Worm (Caenorhabditis elegans): ENCODE data around the gene irg-6.

irg-6 gene

DNA sequence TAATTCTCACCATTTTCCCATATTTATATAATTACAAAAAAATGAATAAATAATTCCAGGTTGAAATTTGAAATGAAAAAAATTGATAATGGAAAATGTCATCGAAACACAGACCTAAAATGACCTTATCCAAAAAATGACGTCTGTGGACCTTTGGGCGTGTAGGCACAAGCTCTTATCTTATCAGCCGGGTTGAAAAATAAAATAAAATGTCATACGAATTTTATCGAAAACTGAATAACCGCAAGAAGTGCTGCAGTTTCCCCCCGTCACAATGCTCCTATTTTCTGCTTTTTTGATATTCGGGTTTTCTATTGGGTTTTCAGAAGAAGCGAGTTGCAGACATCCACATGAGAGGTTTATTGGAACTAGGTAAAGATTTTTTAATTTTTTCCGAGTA, 48.9 kb downstream of the irg-6 start, which contains the start of gene clec-186:
clec-186 (plus strand) TSS at position 226 of the 400 bp plus-strand sequence.
- TF ChIP-seq egl-43 (GFP tag; IDR thresholded peaks at IDR 0.05) (no peak), nhr-28 (tag; optimal IDR thresholded peaks at IDR 0.05) (peak; percentile 77), pha-4 (GFP tag; IDR thresholded peaks at IDR 0.05) (no peak), pha-4 (tag; optimal IDR thresholded peaks at IDR 0.05) (no peak), Y105C5A.15 (GFP tag; IDR thresholded peaks at IDR 0.05) (no peak), nhr-48 (tag; optimal IDR thresholded peaks at IDR 0.05) (peak; percentile 49), jun-1 (tag; optimal IDR thresholded peaks at IDR 0.05) (no peak), skn-1 (tag; optimal IDR thresholded peaks at IDR 0.05) (no peak), T26A8.4 (GFP tag; IDR thresholded peaks at IDR 0.05) (no peak), daf-12 (tag; optimal IDR thresholded peaks at IDR 0.05) (no peak), nhr-102 (tag; optimal IDR thresholded peaks at IDR 0.05) (no peak), F37D6.2 (tag; optimal IDR thresholded peaks at IDR 0.05) (no peak), nhr-25 (tag; optimal IDR thresholded peaks at IDR 0.05; ENCODE audit: borderline replicate concordance, insufficient read depth) (no peak), nhr-11 (tag; optimal IDR thresholded peaks at IDR 0.05) (no peak), F49E8.2 (tag; optimal IDR thresholded peaks at IDR 0.05; ENCODE audit: borderline replicate concordance) (no peak), tra-1 (GFP tag; IDR thresholded peaks at IDR 0.05) (peak; percentile 36; the same call in 1 of the 2 replicates), ztf-11 (tag; optimal IDR thresholded peaks at IDR 0.05) (no peak), gei-8 (GFP tag; optimal IDR thresholded peaks at IDR 0.05) (no peak), hlh-30 (tag; optimal IDR thresholded peaks at IDR 0.05; ENCODE audit: insufficient read depth) (peak; percentile 15), Y75B8A.6 (GFP tag; IDR thresholded peaks at IDR 0.05) (no peak), ceh-20 (GFP tag; IDR thresholded peaks at IDR 0.05) (no peak), vab-7 (GFP tag; IDR thresholded peaks at IDR 0.05) (no peak), unc-62 (GFP tag; optimal IDR thresholded peaks at IDR 0.05 in 1 of 2) (peak in 1 of 2 experiments; percentile 85), unc-62 (tag; optimal IDR thresholded peaks at IDR 0.05) (no peak), zfp-3 (GFP tag; conservative IDR thresholded peaks at IDR 0.05) (no peak), aha-1 (tag) (no peak), ZK337.2 (GFP tag; IDR thresholded peaks at IDR 0.05) (no peak), rbr-2 (tag; optimal IDR thresholded peaks at IDR 0.05) (no peak), nhr-77 (tag; optimal IDR thresholded peaks at IDR 0.05) (peak; percentile 38), lim-7 (GFP tag; IDR thresholded peaks at IDR 0.05) (no peak), ceh-32 (tag; optimal IDR thresholded peaks at IDR 0.05; ENCODE audit: poor library complexity) (no peak), lir-3 (tag; optimal IDR thresholded peaks at IDR 0.05) (no peak), nhr-41 (GFP tag; IDR thresholded peaks at IDR 0.05) (peak; percentile 80; the same call in 1 of the 2 replicates), lin-13 (GFP tag; optimal IDR thresholded peaks at IDR 0.05) (no peak), hif-1 (tag; optimal IDR thresholded peaks at IDR 0.05) (no peak), pqm-1 (tag; optimal IDR thresholded peaks at IDR 0.05) (peak; percentile 84), php-3 (GFP tag; IDR thresholded peaks at IDR 0.05) (peak; percentile 67; the same call in 1 of the 2 replicates), lin-15B (tag; optimal IDR thresholded peaks at IDR 0.05) (no peak), T20F7.1 (GFP tag; optimal IDR thresholded peaks at IDR 0.05) (no peak), ceh-28 (tag; optimal IDR thresholded peaks at IDR 0.05) (no peak), ceh-82 (tag; optimal IDR thresholded peaks at IDR 0.05) (no peak), nhr-111 (GFP tag; optimal IDR thresholded peaks at IDR 0.05) (no peak), cey-2 (tag; optimal IDR thresholded peaks at IDR 0.05; ENCODE audit: borderline replicate concordance, insufficient read depth) (no peak), dmd-8 (GFP tag; IDR thresholded peaks at IDR 0.05) (no peak), hlh-11 (tag; optimal IDR thresholded peaks at IDR 0.05) (peak; percentile 72), fkh-10 (GFP tag; optimal IDR thresholded peaks at IDR 0.05) (no peak), Y5F2A.4 (GFP tag; optimal IDR thresholded peaks at IDR 0.05) (no peak), set-16 (GFP tag; IDR thresholded peaks at IDR 0.05) (no peak), ctbp-1 (GFP tag; IDR thresholded peaks at IDR 0.05) (no peak), dve-1 (tag; optimal IDR thresholded peaks at IDR 0.05; ENCODE audit: insufficient read depth) (peak; percentile 60), daf-19 (GFP tag; conservative IDR thresholded peaks at IDR 0.05) (no peak), nhr-6 (tag; optimal IDR thresholded peaks at IDR 0.05) (peak; percentile 29)

Data from whole organism, L4 larva.